Worm (Caenorhabditis elegans) whole organism, young adult: ENCODE results near the gene rbm-17.

Experiments used
- F10E7.11 ChIP-seq: sonication (generic microtip); optimal IDR thresholded peaks from 2 replicates; lab custom pipeline; 2017; ENCODE audit warnings: mild to moderate bottlenecking, missing genetic modification characterization, moderate library complexity, missing compliant biosample characterization
- F23B12.7 ChIP-seq: sonication (generic microtip); optimal IDR thresholded peaks from 2 replicates; lab custom pipeline; 2017; ENCODE audit warnings: missing genetic modification characterization, mild to moderate bottlenecking, missing compliant biosample characterization, antibody characterized with exemption, moderate library complexity; ENCODE audit not compliant: insufficient read depth
- F37B4.10 ChIP-seq: fragments of 200-800 bp; sonication (Bioruptor generic); IDR thresholded peaks from 2 replicates; pipeline ENCODE4 v1.3.6; 2022; ENCODE audit warnings: missing genetic modification characterization, missing compliant biosample characterization
- Y79H2A.3 ChIP-seq: fragments of 200-800 bp; sonication (Bioruptor generic); conservative IDR thresholded peaks from 2 replicates; pipeline ENCODE4 v1.3.6; 2022; ENCODE audit warnings: missing genetic modification reagents, missing genetic modification characterization, missing compliant biosample characterization
- akir-1 ChIP-seq: fragments of 200-800 bp; sonication (Bioruptor generic); optimal IDR thresholded peaks from 2 replicates; lab custom pipeline; 2018; ENCODE audit warnings: mild to moderate bottlenecking, missing genetic modification characterization, moderate library complexity, missing compliant biosample characterization
- atf-7 ChIP-seq: sonication (generic microtip); optimal IDR thresholded peaks from 2 replicates; lab custom pipeline; 2017; ENCODE audit warnings: mild to moderate bottlenecking, missing genetic modification characterization, missing compliant biosample characterization
- bed-1 ChIP-seq: fragments of 200-800 bp; sonication (Bioruptor generic); IDR thresholded peaks from 2 replicates; pipeline ENCODE4 v1.3.6; 2022; ENCODE audit warnings: missing genetic modification reagents, missing genetic modification characterization, missing compliant biosample characterization
- cebp-2 ChIP-seq: fragments of 200-800 bp; sonication (Bioruptor generic); IDR thresholded peaks from 2 replicates; pipeline ENCODE4 v1.3.6; 2022; ENCODE audit warnings: missing genetic modification characterization, missing compliant biosample characterization
- ceh-58 ChIP-seq: fragments of 200-800 bp; sonication (Bioruptor generic); IDR thresholded peaks from 2 replicates; pipeline ENCODE4 v1.3.6; 2022; ENCODE audit warnings: missing genetic modification characterization, missing compliant biosample characterization
- ceh-91 ChIP-seq: fragments of 200-800 bp; sonication (Bioruptor generic); IDR thresholded peaks from 2 replicates; pipeline ENCODE4 v1.3.6; 2022; ENCODE audit warnings: missing genetic modification reagents, missing genetic modification characterization, missing compliant biosample characterization
- egl-18 ChIP-seq: fragments of 200-800 bp; sonication (Bioruptor generic); IDR thresholded peaks from 2 replicates; pipeline ENCODE4 v1.3.6; 2022; ENCODE audit warnings: missing genetic modification reagents, missing genetic modification characterization, missing compliant biosample characterization
- egrh-3 ChIP-seq: fragments of 200-800 bp; sonication (Bioruptor generic); IDR thresholded peaks from 2 replicates; pipeline ENCODE4 v1.3.6; 2022; ENCODE audit warnings: missing genetic modification reagents, missing genetic modification characterization, missing compliant biosample characterization
- gei-17 ChIP-seq: fragments of 200-800 bp; sonication (Bioruptor generic); optimal IDR thresholded peaks from 2 replicates; lab custom pipeline; 2018; ENCODE audit warnings: mild to moderate bottlenecking, missing genetic modification characterization, missing compliant biosample characterization
- lin-26 ChIP-seq: fragments of 200-800 bp; sonication (Bioruptor generic); IDR thresholded peaks from 2 replicates; pipeline ENCODE4 v1.3.6; 2022; ENCODE audit warnings: missing genetic modification reagents, missing genetic modification characterization, missing compliant biosample characterization
- lin-35 ChIP-seq, 3 experiments: fragments of 150-350 bp in 2 of 3; sonication (generic microtip) in 1 of 3; optimal IDR thresholded peaks; 2 replicates each; lab custom pipeline; 2014 to 2018; ENCODE audit warnings: missing biosample characterization in 3 of 3, missing genetic modification characterization in 3 of 3, missing genetic modification reagents in 3 of 3
- lir-1 ChIP-seq: fragments of 200-800 bp; sonication (Bioruptor generic); conservative IDR thresholded peaks from 2 replicates; pipeline ENCODE4 v1.3.6; 2022; ENCODE audit warnings: missing genetic modification reagents, missing genetic modification characterization, missing compliant biosample characterization
- mcd-1 ChIP-seq: fragments of 200-800 bp; sonication (Bioruptor generic); IDR thresholded peaks from 2 replicates; pipeline ENCODE4 v1.3.6; 2022; ENCODE audit warnings: missing genetic modification reagents, missing genetic modification characterization, missing compliant biosample characterization
- nfya-2 ChIP-seq: fragments of 200-800 bp; sonication (Bioruptor generic); IDR thresholded peaks from 2 replicates; pipeline ENCODE4 v1.3.6; 2022; ENCODE audit warnings: missing genetic modification reagents, missing genetic modification characterization, missing compliant biosample characterization
- nfyb-1 ChIP-seq: fragments of 200-800 bp; sonication (Bioruptor generic); IDR thresholded peaks from 2 replicates; pipeline ENCODE4 v1.3.6; 2022; ENCODE audit warnings: missing genetic modification reagents, missing genetic modification characterization, missing compliant biosample characterization
- nhr-120 ChIP-seq: fragments of 200-800 bp; sonication (Bioruptor generic); IDR thresholded peaks from 2 replicates; pipeline ENCODE4 v1.3.6; 2022; ENCODE audit warnings: missing genetic modification characterization, missing compliant biosample characterization
- nhr-27 ChIP-seq: fragments of 200-800 bp; sonication (Bioruptor generic); optimal IDR thresholded peaks from 2 replicates; lab custom pipeline; 2018; ENCODE audit warnings: mild to moderate bottlenecking, missing genetic modification characterization, moderate library complexity, missing compliant biosample characterization
- nhr-90 ChIP-seq: sonication (generic microtip); optimal IDR thresholded peaks from 2 replicates; lab custom pipeline; 2016; ENCODE audit warnings: missing genotype, mild to moderate bottlenecking, missing genetic modification characterization, missing compliant biosample characterization
- pha-4 ChIP-seq: fragments of 150-350 bp; sonication (generic microtip); optimal IDR thresholded peaks from 2 replicates; lab custom pipeline; 2014; ENCODE audit warnings: missing biosample characterization, missing genetic modification reagents, missing genetic modification characterization
- rec-8 ChIP-seq, 2 experiments: sonication (generic microtip); optimal IDR thresholded peaks; 2 replicates each; lab custom pipeline; 2016; ENCODE audit warnings: mild to moderate bottlenecking in 2 of 2, missing genetic modification characterization in 2 of 2, missing genetic modification reagents in 2 of 2, missing genotype in 2 of 2, missing biosample characterization in 1 of 2, missing compliant biosample characterization in 1 of 2, moderate library complexity in 1 of 2
- repo-1 ChIP-seq: sonication (generic microtip); optimal IDR thresholded peaks from 2 replicates; lab custom pipeline; 2017; ENCODE audit warnings: mild to moderate bottlenecking, missing genetic modification characterization, missing compliant biosample characterization
- sea-2 ChIP-seq: fragments of 200-800 bp; sonication (Bioruptor generic); IDR thresholded peaks from 2 replicates; pipeline ENCODE4 v1.3.6; 2022; ENCODE audit warnings: missing genetic modification characterization, missing compliant biosample characterization
- snpc-1.3 ChIP-seq: sonication (generic microtip); optimal IDR thresholded peaks from 2 replicates; lab custom pipeline; 2017; ENCODE audit warnings: missing genetic modification characterization, mild to moderate bottlenecking, missing compliant biosample characterization, antibody characterized with exemption, moderate library complexity, missing genotype, missing genetic modification reagents; ENCODE audit not compliant: insufficient read depth
- sptf-2 ChIP-seq: fragments of 200-800 bp; sonication (Bioruptor generic); optimal IDR thresholded peaks from 2 replicates; lab custom pipeline; 2018; ENCODE audit warnings: mild to moderate bottlenecking, missing genetic modification characterization, missing compliant biosample characterization
- unc-62 ChIP-seq: fragments of 150-350 bp; optimal IDR thresholded peaks from 2 replicates; lab custom pipeline; 2014; ENCODE audit warnings: missing biosample characterization, missing genetic modification reagents, missing genetic modification characterization
- xnd-1 ChIP-seq: sonication (generic microtip); optimal IDR thresholded peaks from 2 replicates; lab custom pipeline; 2016; ENCODE audit warnings: missing genotype, missing genetic modification reagents, missing genetic modification characterization, missing compliant biosample characterization
- zim-3 ChIP-seq: sonication (generic microtip); optimal IDR thresholded peaks from 2 replicates; lab custom pipeline; 2017; ENCODE audit warnings: mild to moderate bottlenecking, missing genetic modification characterization, moderate library complexity, missing compliant biosample characterization
- ztf-26 ChIP-seq: sonication (generic microtip); optimal IDR thresholded peaks from 2 replicates; lab custom pipeline; 2017; ENCODE audit warnings: missing genetic modification characterization, missing compliant biosample characterization
- ztf-28 ChIP-seq: fragments of 200-800 bp; sonication (Bioruptor generic); IDR thresholded peaks from 2 replicates; pipeline ENCODE4 v1.3.6; 2022; ENCODE audit warnings: missing genetic modification reagents, missing genetic modification characterization, missing compliant biosample characterization

Gene rbm-17

DNA sequence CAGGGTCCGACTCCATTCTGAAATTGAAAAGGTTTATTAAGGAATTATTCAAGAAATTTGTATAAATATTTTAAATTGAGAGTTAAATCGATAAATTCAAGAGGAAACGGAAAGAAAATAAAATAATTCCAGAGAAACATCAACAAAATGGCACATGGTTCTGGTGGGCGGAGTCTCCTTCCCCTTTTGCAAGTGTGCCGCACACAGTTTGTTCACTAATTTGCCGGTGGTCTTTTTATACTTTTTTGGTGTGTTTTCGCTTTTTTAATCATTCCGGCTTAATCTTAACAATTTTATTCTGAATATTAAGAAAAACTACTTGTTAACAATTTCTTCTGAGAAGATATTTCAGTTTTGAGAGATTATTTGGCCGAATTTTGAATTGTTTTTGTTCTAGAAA lies 33.2 kb upstream of the rbm-17 start, which contains the start of the genes ragc-1 and Y24F12A.1 (continued):
- no peak for TF ChIP-seq lin-35 (GFP tag; optimal IDR thresholded peaks at IDR 0.05; lab: Kevin White, UChicago)
- TF ChIP-seq egl-18 = no peak
- TF ChIP-seq nfya-2 (GFP tag; lab: Robert Waterston, UW) = no peak
- no peak for TF ChIP-seq rec-8 (tag; optimal IDR thresholded peaks at IDR 0.05; lab: Kevin White, UChicago)
- TF ChIP-seq nhr-90 (tag; lab: Kevin White, UChicago) = no peak
- no peak for TF ChIP-seq xnd-1 (tag; lab: Kevin White, UChicago)
- no peak for TF ChIP-seq gei-17
- peak; percentile 60 for TF ChIP-seq snpc-1.3 (tag; lab: Kevin White, UChicago)
- no peak for TF ChIP-seq Y79H2A.3 (GFP tag; lab: Robert Waterston, UW)
- no peak for TF ChIP-seq zim-3
- no peak for TF ChIP-seq F10E7.11
- TF ChIP-seq ztf-26 (tag; lab: Kevin White, UChicago) = no peak
- no peak for TF ChIP-seq lir-1 (GFP tag; lab: Robert Waterston, UW)
- no peak for TF ChIP-seq nhr-27

DNA sequence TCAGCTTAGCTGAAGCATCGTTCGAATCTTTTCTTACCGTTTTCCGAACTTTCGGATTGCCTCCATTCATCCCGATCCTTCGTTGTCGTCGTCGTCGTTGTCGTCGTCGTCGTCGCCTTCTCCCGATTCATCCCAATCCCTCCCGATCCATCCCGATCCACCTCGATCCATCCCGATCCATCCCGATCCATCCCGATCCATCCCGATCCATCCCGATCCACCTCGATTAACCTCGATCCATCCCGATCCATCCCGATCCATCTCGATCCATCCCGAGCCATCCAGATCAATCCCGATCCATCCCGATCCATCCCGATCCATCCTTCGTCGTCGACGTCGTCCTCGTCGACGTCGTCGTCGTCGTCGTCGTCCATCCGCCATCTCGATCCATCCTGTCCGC lies 21.6 kb upstream of the rbm-17 start:
- peak; percentile 90; the same call in 1 of the 2 replicates for TF ChIP-seq egrh-3
- peak; percentile 42; the same call in 1 of the 2 replicates for TF ChIP-seq mcd-1 (GFP tag; lab: Robert Waterston, UW)
- 0 out of 2 replicates have a peak, but pooled peaks have one; percentile 44 for TF ChIP-seq nfyb-1
- TF ChIP-seq nhr-120 (GFP tag; lab: Robert Waterston, UW) = peak; percentile 64; the same call in 1 of the 2 replicates
- 0 out of 2 replicates have a peak, but pooled peaks have one; percentile 68 for TF ChIP-seq F37B4.10

DNA sequence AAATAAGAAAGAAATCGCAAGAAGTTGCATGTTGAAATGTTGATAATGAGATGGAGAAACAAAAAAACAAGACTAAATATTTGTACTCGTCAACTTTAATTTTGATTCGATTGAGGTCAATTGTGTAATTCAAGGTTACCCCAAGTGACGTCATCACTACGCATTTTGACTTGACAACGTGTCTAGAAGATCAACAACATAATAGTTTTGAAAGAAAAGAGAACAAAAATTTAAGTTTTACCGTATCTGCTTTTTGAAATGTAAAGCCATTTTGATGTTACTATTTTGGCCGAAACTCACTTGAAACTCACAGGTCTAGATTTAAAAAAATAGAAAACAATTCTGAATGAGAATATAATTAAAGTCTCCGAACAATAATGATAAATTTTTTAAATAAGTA lies 17.2 kb upstream of the rbm-17 start, which contains the start of gene dsl-5:
Gene dsl-5, minus strand, starts transcription at position 101 of the 400 bp plus-strand sequence.
- TF ChIP-seq ceh-91 (GFP tag; lab: Robert Waterston, UW) (no peak), F23B12.7 (tag; lab: Kevin White, UChicago) (no peak), atf-7 (tag; lab: Kevin White, UChicago) (peak; percentile 43), mcd-1 (GFP tag; lab: Robert Waterston, UW) (no peak)
- TF ChIP-seq, all 124 proteins: peak for 1

DNA sequence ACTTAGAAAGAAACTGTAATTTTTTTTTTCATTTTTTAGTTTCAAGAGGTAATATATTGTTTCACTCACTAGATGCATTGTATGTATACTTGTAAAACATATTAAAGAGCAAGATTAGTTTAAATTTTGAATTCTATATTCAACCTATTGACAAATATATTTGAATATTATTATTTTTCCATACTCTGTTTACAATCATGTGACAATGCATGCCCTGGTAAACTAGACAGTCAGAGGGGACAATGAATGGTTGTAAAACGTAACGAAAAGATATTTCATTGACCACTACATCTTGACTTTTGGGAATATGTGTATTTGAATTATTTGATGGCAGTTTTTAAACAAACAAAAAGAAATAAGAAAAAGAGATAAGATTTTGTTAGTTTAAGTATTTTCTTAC lies 15.8 kb upstream of the rbm-17 start:
- TF ChIP-seq atf-7 (tag; lab: Kevin White, UChicago) (no peak), ztf-28 (GFP tag; lab: Robert Waterston, UW) (no peak), pha-4 (tag; lab: Kevin White, UChicago) (no peak), unc-62 (GFP tag; lab: Kevin White, UChicago) (no peak), repo-1 (tag; lab: Kevin White, UChicago) (no peak), sea-2 (GFP tag; lab: Robert Waterston, UW) (no peak)

DNA sequence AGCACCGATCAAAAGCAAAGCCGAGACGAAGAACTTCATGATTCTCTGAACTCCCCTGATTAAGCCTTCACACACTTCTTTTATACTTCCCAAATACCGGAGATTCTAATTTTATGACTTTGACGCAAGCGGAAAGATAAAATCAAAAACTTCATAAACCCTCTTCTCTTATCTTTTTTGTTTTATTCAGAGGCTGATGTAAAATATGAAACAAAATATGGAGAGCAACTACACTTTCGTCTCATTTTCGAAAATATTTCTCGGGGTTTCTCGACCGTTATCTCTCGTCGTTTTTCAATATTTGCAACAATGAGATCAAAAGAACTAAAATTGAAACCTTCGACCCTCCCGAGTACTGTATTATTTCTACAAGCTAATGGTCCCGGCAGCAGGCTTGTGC lies 15.1 kb upstream of the rbm-17 start, which contains the start of gene lys-4:
Gene lys-4, minus strand, starts transcription at position 115 of the 400 bp plus-strand sequence.
- TF ChIP-seq akir-1 (GFP tag; lab: Kevin White, UChicago) (no peak), bed-1 (GFP tag; lab: Robert Waterston, UW) (no peak), cebp-2 (GFP tag; lab: Robert Waterston, UW) (no peak), snpc-1.3 (tag; lab: Kevin White, UChicago) (no peak), ceh-58 (GFP tag; lab: Robert Waterston, UW) (no peak), sptf-2 (GFP tag; lab: Kevin White, UChicago) (no peak), lin-26 (GFP tag; lab: Robert Waterston, UW) (no peak), lir-1 (GFP tag; lab: Robert Waterston, UW) (no peak)
- TF ChIP-seq, all 124 proteins: peak for 0
